Worm (Caenorhabditis elegans) whole organism, L2 larva: ENCODE data around the gene F53B2.8.
"Not testable (repeated sequence)": the region's sequence is repeated elsewhere in the genome, so short reads cannot be mapped to it uniquely, and the experiment has no call there.

Experiments used
- F13H6.1 ChIP-seq: sonication (generic microtip); optimal IDR thresholded peaks from 2 replicates; lab custom pipeline; 2016; ENCODE audit warnings: missing genetic modification characterization, missing compliant biosample characterization
- R02D3.7 ChIP-seq: fragments of 150-350 bp; optimal IDR thresholded peaks from 2 replicates; lab custom pipeline; 2014; ENCODE audit warnings: missing biosample characterization, missing genetic modification characterization
- Y55F3AM.14 ChIP-seq: fragments of 200-800 bp; sonication (Bioruptor generic); optimal IDR thresholded peaks from 2 replicates; lab custom pipeline; 2018; ENCODE audit warnings: mild to moderate bottlenecking, missing genetic modification characterization, missing compliant biosample characterization
- ZK546.5 ChIP-seq: sonication (generic microtip); optimal IDR thresholded peaks from 2 replicates; lab custom pipeline; 2017; ENCODE audit warnings: missing biosample characterization, missing genetic modification characterization
- alr-1 ChIP-seq: fragments of 150-350 bp; optimal IDR thresholded peaks from 2 replicates; lab custom pipeline; 2014; ENCODE audit warnings: missing biosample characterization, missing genetic modification characterization
- aly-2 ChIP-seq: fragments of 150-350 bp; optimal IDR thresholded peaks from 2 replicates; lab custom pipeline; 2014; ENCODE audit warnings: missing biosample characterization, missing genetic modification characterization
- ama-1 ChIP-seq: fragments of 150-350 bp; optimal IDR thresholded peaks from 2 replicates; lab custom pipeline; 2018; ENCODE audit warnings: inconsistent platforms
- blmp-1 ChIP-seq: sonication (generic microtip); optimal IDR thresholded peaks from 2 replicates; lab custom pipeline; 2017; ENCODE audit warnings: missing genetic modification characterization, mild to moderate bottlenecking, missing compliant biosample characterization, antibody characterized with exemption, moderate library complexity; ENCODE audit not compliant: insufficient read depth
- ceh-82 ChIP-seq: fragments of 150-350 bp; optimal IDR thresholded peaks from 2 replicates; lab custom pipeline; 2014; ENCODE audit warnings: missing biosample characterization, missing genetic modification characterization
- crh-2 ChIP-seq: sonication (generic microtip); optimal IDR thresholded peaks from 2 replicates; lab custom pipeline; 2017; ENCODE audit warnings: missing biosample characterization, missing genetic modification characterization
- dmd-4 ChIP-seq: sonication (generic microtip); optimal IDR thresholded peaks from 2 replicates; lab custom pipeline; 2017; ENCODE audit warnings: missing biosample characterization, missing genetic modification characterization
- egl-27 ChIP-seq: sonication (generic microtip); optimal IDR thresholded peaks from 3 replicates; lab custom pipeline; 2017; ENCODE audit warnings: missing biosample characterization, missing genetic modification reagents, missing genetic modification characterization
- elt-1 ChIP-seq: fragments of 150-350 bp; optimal IDR thresholded peaks from 2 replicates; lab custom pipeline; 2014; ENCODE audit warnings: missing biosample characterization, missing genetic modification characterization
- elt-3 ChIP-seq: sonication (generic microtip); optimal IDR thresholded peaks from 2 replicates; lab custom pipeline; 2017; ENCODE audit warnings: missing biosample characterization, missing genetic modification characterization
- fos-1 ChIP-seq: fragments of 150-350 bp; optimal IDR thresholded peaks from 2 replicates; lab custom pipeline; 2014; ENCODE audit warnings: missing biosample characterization, missing genetic modification characterization
- lin-11 ChIP-seq: fragments of 150-350 bp; sonication (generic microtip); optimal IDR thresholded peaks from 2 replicates; lab custom pipeline; 2014; ENCODE audit warnings: missing biosample characterization, missing genetic modification characterization, inconsistent platforms, mixed read lengths
- lsy-2 ChIP-seq, 2 experiments: fragments of 150-350 bp in 1 of 2; sonication (generic microtip) in 1 of 2; optimal IDR thresholded peaks; 2 replicates each; lab custom pipeline; 2014 to 2017; ENCODE audit warnings: missing biosample characterization in 2 of 2, missing genetic modification characterization in 2 of 2
- mab-5 ChIP-seq: fragments of 150-350 bp; optimal IDR thresholded peaks from 2 replicates; lab custom pipeline; 2014; ENCODE audit warnings: missing biosample characterization, missing genetic modification characterization
- mbf-1 ChIP-seq: sonication (generic microtip); optimal IDR thresholded peaks from 2 replicates; lab custom pipeline; 2017; ENCODE audit warnings: missing biosample characterization, missing genetic modification characterization
- mdl-1 ChIP-seq, 2 experiments: fragments of 150-350 bp in 1 of 2; sonication (generic microtip) in 1 of 2; optimal IDR thresholded peaks; 2 replicates each; lab custom pipeline; 2017; ENCODE audit warnings: missing biosample characterization in 2 of 2, missing genetic modification characterization in 2 of 2
- nhr-10 ChIP-seq: sonication (generic microtip); optimal IDR thresholded peaks from 2 replicates; lab custom pipeline; 2017; ENCODE audit warnings: missing biosample characterization, missing genetic modification characterization
- nhr-11 ChIP-seq: fragments of 150-350 bp; optimal IDR thresholded peaks from 2 replicates; lab custom pipeline; 2014; ENCODE audit warnings: missing biosample characterization, missing genetic modification characterization
- nhr-129 ChIP-seq: fragments of 150-350 bp; optimal IDR thresholded peaks from 2 replicates; lab custom pipeline; 2014; ENCODE audit warnings: missing biosample characterization, missing genetic modification characterization
- nhr-21 ChIP-seq: fragments of 150-350 bp; optimal IDR thresholded peaks from 2 replicates; lab custom pipeline; 2014; ENCODE audit warnings: missing biosample characterization, missing genetic modification characterization
- nhr-237 ChIP-seq: fragments of 150-350 bp; optimal IDR thresholded peaks from 2 replicates; lab custom pipeline; 2014; ENCODE audit warnings: missing biosample characterization, missing genetic modification characterization
- nhr-25 ChIP-seq: fragments of 150-350 bp; sonication (generic microtip); optimal IDR thresholded peaks from 3 replicates; lab custom pipeline; 2014; ENCODE audit warnings: missing biosample characterization, missing genetic modification characterization
- sem-4 ChIP-seq: fragments of 150-350 bp; optimal IDR thresholded peaks from 2 replicates; lab custom pipeline; 2014; ENCODE audit warnings: missing biosample characterization, missing genetic modification reagents, missing genetic modification characterization
- skn-1 ChIP-seq: sonication (generic microtip); optimal IDR thresholded peaks from 2 replicates; lab custom pipeline; 2017; ENCODE audit warnings: missing biosample characterization, missing genetic modification characterization
- sma-3 ChIP-seq: sonication (generic microtip); optimal IDR thresholded peaks from 2 replicates; lab custom pipeline; 2016; ENCODE audit warnings: missing genetic modification reagents, missing genetic modification characterization, missing compliant biosample characterization
- unc-39 ChIP-seq: fragments of 150-350 bp; optimal IDR thresholded peaks from 2 replicates; lab custom pipeline; 2014; ENCODE audit warnings: missing biosample characterization, missing genetic modification characterization
- unc-62 ChIP-seq: fragments of 150-350 bp; optimal IDR thresholded peaks from 2 replicates; lab custom pipeline; 2014; ENCODE audit warnings: missing biosample characterization, missing genetic modification reagents, missing genetic modification characterization
- zag-1 ChIP-seq: fragments of 150-350 bp; optimal IDR thresholded peaks from 2 replicates; lab custom pipeline; 2014; ENCODE audit warnings: missing biosample characterization, missing genetic modification characterization
- ztf-11 ChIP-seq: sonication (generic microtip); optimal IDR thresholded peaks from 2 replicates; lab custom pipeline; 2017; ENCODE audit warnings: missing biosample characterization, missing genetic modification characterization
- ztf-4 ChIP-seq: fragments of 150-350 bp; optimal IDR thresholded peaks from 2 replicates; lab custom pipeline; 2014; ENCODE audit warnings: missing biosample characterization, missing genetic modification characterization

The F53B2.8 gene

ce11 chrIV:12525409-12525808 is 1.8 kb downstream of the F53B2.8 start, which contains the start of gene eak-4:
Gene eak-4, minus strand, starts transcription at chrIV:12525509.
- TF ChIP-seq blmp-1 (tag; lab: Kevin White, UChicago) (no peak), unc-39 (no peak), elt-1 (tag; lab: Kevin White, UChicago) (no peak), nhr-129 (tag; lab: Kevin White, UChicago) (no peak), F13H6.1 (tag; lab: Kevin White, UChicago) (no peak), lsy-2 (tag; optimal IDR thresholded peaks at IDR 0.05; lab: Kevin White, UChicago) (no peak), ztf-11 (tag; lab: Kevin White, UChicago) (no peak), dmd-4 (tag; lab: Kevin White, UChicago) (no peak), Y55F3AM.14 (GFP tag; lab: Kevin White, UChicago) (no peak), ZK546.5 (no peak), zag-1 (tag; lab: Kevin White, UChicago) (no peak), R02D3.7 (no peak), unc-62 (GFP tag; lab: Kevin White, UChicago) (no peak), mab-5 (no peak), fos-1 (tag; lab: Kevin White, UChicago) (no peak), sem-4 (tag; lab: Kevin White, UChicago) (no peak), nhr-25 (tag; lab: Kevin White, UChicago) (no peak), alr-1 (tag; lab: Kevin White, UChicago) (no peak)

- no peak for TF ChIP-seq sma-3
- TF ChIP-seq unc-62 (GFP tag; lab: Kevin White, UChicago): no peak
- no peak for TF ChIP-seq alr-1 (tag; lab: Kevin White, UChicago)
- TF ChIP-seq ztf-4 (tag; lab: Kevin White, UChicago): no peak
- TF ChIP-seq crh-2: no peak
- TF ChIP-seq fos-1 (tag; lab: Kevin White, UChicago): no peak
- no peak for TF ChIP-seq nhr-129 (tag; lab: Kevin White, UChicago)
- TF ChIP-seq egl-27 (tag; lab: Kevin White, UChicago): no peak
- TF ChIP-seq nhr-11 (tag; lab: Kevin White, UChicago): no peak
- no peak for TF ChIP-seq dmd-4 (tag; lab: Kevin White, UChicago)
- no peak for TF ChIP-seq mdl-1 (tag; optimal IDR thresholded peaks at IDR 0.05; lab: Kevin White, UChicago)
- no peak for TF ChIP-seq nhr-237 (tag; lab: Kevin White, UChicago)
- no peak for TF ChIP-seq mbf-1 (tag; lab: Kevin White, UChicago)
- no peak for TF ChIP-seq zag-1 (tag; lab: Kevin White, UChicago)
- TF ChIP-seq ZK546.5: no peak
- TF ChIP-seq skn-1 (tag; lab: Kevin White, UChicago): no peak
Measured at ce11 chrIV:12522521-12522920, 4.7 kb downstream of the F53B2.8 start, which contains the start of gene sru-13. Gene sru-13, minus strand, starts transcription at chrIV:12522621.

- TF ChIP-seq nhr-11 (tag; lab: Kevin White, UChicago) (no peak), skn-1 (tag; lab: Kevin White, UChicago) (no peak), ZK546.5 (no peak), nhr-21 (no peak), alr-1 (tag; lab: Kevin White, UChicago) (no peak), sma-3 (no peak), lin-11 (tag; lab: Kevin White, UChicago) (no peak)
Measured at ce11 chrIV:12520150-12520549, 7.0 kb downstream of the F53B2.8 start, which contains the start of gene tsp-4. Gene tsp-4, minus strand, starts transcription at chrIV:12520250.

- TF ChIP-seq mdl-1 (tag; optimal IDR thresholded peaks at IDR 0.05; lab: Kevin White, UChicago); lsy-2 (tag; optimal IDR thresholded peaks at IDR 0.05; lab: Kevin White, UChicago); aly-2 (tag; lab: Kevin White, UChicago): not testable (repeated sequence)
Measured at ce11 chrIV:12505397-12505796, 21.8 kb downstream of the F53B2.8 start, which contains the start of gene sru-17. Gene sru-17, plus strand, starts transcription at chrIV:12505697.

DNA sequence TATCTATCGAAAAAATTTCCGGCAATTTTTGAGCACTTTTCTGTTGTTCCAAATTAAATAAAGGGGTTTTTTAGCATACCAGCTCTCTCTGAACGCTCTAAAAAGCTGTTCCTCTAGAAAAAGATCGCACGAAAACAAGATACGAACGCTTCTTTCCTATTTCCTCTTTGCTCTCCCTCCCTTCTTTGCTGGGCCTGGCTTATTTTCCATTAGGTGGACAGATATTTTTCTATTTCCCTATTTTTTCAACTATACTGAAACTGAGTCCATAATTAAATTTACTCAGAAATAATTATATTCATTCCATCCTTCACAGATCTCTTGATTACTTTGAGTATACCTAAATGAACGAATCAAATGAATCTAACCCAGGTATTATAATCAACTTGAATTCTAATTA is 25.2 kb downstream of the F53B2.8 start, which contains the start of gene sru-18:
TSS of gene sru-18 (plus strand) at position 301 of the 400 bp plus-strand sequence.
- no peak for TF ChIP-seq R02D3.7
- TF ChIP-seq unc-62 (GFP tag; lab: Kevin White, UChicago): no peak
- TF ChIP-seq ztf-11 (tag; lab: Kevin White, UChicago): no peak
- TF ChIP-seq ztf-4 (tag; lab: Kevin White, UChicago): no peak
- no peak for TF ChIP-seq ceh-82 (tag; lab: Kevin White, UChicago)
- TF ChIP-seq nhr-21: no peak
- no peak for TF ChIP-seq F13H6.1 (tag; lab: Kevin White, UChicago)
- no peak for TF ChIP-seq mdl-1 (tag; optimal IDR thresholded peaks at IDR 0.05; lab: Kevin White, UChicago)
- no peak for TF ChIP-seq sma-3
- no peak for TF ChIP-seq nhr-10 (tag; lab: Kevin White, UChicago)
- no peak for TF ChIP-seq alr-1 (tag; lab: Kevin White, UChicago)
- no peak for TF ChIP-seq ama-1 (lab: Kevin White, UChicago)
- TF ChIP-seq elt-3 (tag; lab: Kevin White, UChicago): no peak
- no peak for TF ChIP-seq skn-1 (tag; lab: Kevin White, UChicago)
